Comparison of ENCODE assay signal across 1 fruit fly cellular context in the genomic region with DNA sequence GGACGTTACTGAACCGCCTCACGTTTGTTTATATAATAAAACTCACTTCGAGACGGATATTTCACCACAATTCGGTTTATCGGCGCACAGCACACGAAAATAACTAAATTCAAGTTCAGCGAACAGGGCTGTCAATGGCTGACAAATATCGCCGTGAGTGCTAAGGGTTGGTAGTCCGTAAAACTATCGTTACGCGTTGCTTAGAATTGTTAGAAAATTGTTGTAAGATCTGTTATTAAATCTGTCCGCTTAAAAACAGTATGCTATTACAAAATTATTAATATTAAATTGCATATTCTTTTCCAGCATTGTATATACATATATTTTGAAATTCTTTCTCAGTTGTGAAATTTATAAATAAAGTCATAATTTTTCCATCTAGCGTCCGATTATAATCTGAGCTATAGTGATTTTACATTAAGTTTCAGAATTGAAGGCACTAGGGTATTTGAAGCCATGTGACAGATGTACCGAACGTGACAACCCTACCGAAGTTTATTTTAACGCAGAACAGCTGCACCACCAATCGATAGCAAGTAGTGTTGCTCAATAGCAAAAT.
A peak's percentile ranks its signal among the peaks of the same experiment; 100 is the strongest.
TF ChIP-seq lines count a peak whose summit lies in the region.

A gene (minus strand): TSS at position 120 of the 559 bp plus-strand sequence.

TF ChIP-seq in whole organism, embryonic, 481 proteins besides CTCF, POLR2A, EP300 and RAD21 (continued from another document and continues in another):
- TF ChIP-seq CG15073 (GFP tag; optimal IDR thresholded peaks at IDR 0.05; lab: Kevin White, UChicago) (peak; percentile 18), HLH4C (GFP tag; IDR thresholded peaks at IDR 0.05; lab: Robert Waterston, UW; ENCODE audit: partially characterized antibody) (peak; percentile 69), psq (GFP tag; optimal IDR thresholded peaks at IDR 0.05; lab: Kevin White, UChicago) (peak; percentile 56), so (GFP tag; IDR thresholded peaks at IDR 0.05; lab: Robert Waterston, UW) (peak; percentile 32; the same call in 1 of the 3 replicates), Xbp1 (GFP tag; optimal IDR thresholded peaks at IDR 0.05; lab: Kevin White, UChicago) (peak; percentile 86), E2f2 (GFP tag; IDR thresholded peaks at IDR 0.05; lab: Robert Waterston, UW) (peak; percentile 43; the same call in 1 of the 2 replicates), Abd-B (GFP tag; optimal IDR thresholded peaks at IDR 0.05; lab: Kevin White, UChicago) (peak; percentile 82), bowl (GFP tag; IDR thresholded peaks at IDR 0.05; lab: Robert Waterston, UW) (no peak), CG3407 (GFP tag; optimal IDR thresholded peaks at IDR 0.05; lab: Kevin White, UChicago) (peak; percentile 68), Trl (optimal IDR thresholded peaks at IDR 0.05; lab: Kevin White, UChicago) (no peak), Trl (GFP tag; optimal IDR thresholded peaks at IDR 0.05; lab: Kevin White, UChicago) (peak; percentile 48), caup (GFP tag; optimal IDR thresholded peaks at IDR 0.05; lab: Kevin White, UChicago; ENCODE audit: severe bottlenecking) (peak; percentile 59), CG13296 (GFP tag; optimal IDR thresholded peaks at IDR 0.05; lab: Kevin White, UChicago) (peak; percentile 77), CG17328 (GFP tag; IDR thresholded peaks at IDR 0.05; lab: Robert Waterston, UW) (peak; percentile 48; the same call in 1 of the 2 replicates), Bdp1 (GFP tag; optimal IDR thresholded peaks at IDR 0.05; lab: Kevin White, UChicago) (peak; percentile 48), Mad (GFP tag; optimal IDR thresholded peaks at IDR 0.05; lab: Kevin White, UChicago) (peak; percentile 72), Hmr (GFP tag; optimal IDR thresholded peaks at IDR 0.05; lab: Kevin White, UChicago) (peak; percentile 84), emc (GFP tag; optimal IDR thresholded peaks at IDR 0.05; lab: Kevin White, UChicago) (peak; percentile 20), CG5245 (GFP tag; optimal IDR thresholded peaks at IDR 0.05; lab: Kevin White, UChicago) (peak; percentile 65), D19B (GFP tag; optimal IDR thresholded peaks at IDR 0.05; lab: Kevin White, UChicago) (peak; percentile 68), CG8765 (GFP tag; IDR thresholded peaks at IDR 0.05; lab: Robert Waterston, UW) (no peak), CG2678 (tag; optimal IDR thresholded peaks at IDR 0.05; lab: Kevin White, UChicago) (peak; percentile 89), grn (GFP tag; optimal IDR thresholded peaks at IDR 0.05; lab: Kevin White, UChicago) (peak; percentile 15), CG12155 (GFP tag; optimal IDR thresholded peaks at IDR 0.05; lab: Kevin White, UChicago) (peak; percentile 78), btn (GFP tag; optimal IDR thresholded peaks at IDR 0.05; lab: Kevin White, UChicago) (no peak), Dref (GFP tag; IDR thresholded peaks at IDR 0.05; lab: Robert Waterston, UW) (peak; percentile 49), Opbp (GFP tag; IDR thresholded peaks at IDR 0.05; lab: Robert Waterston, UW; ENCODE audit: partially characterized antibody) (peak; percentile 56; the same call in 2 of the 3 replicates), Camta (GFP tag; optimal IDR thresholded peaks at IDR 0.05; lab: Kevin White, UChicago) (peak; percentile 48), trh (GFP tag; optimal IDR thresholded peaks at IDR 0.05; lab: Kevin White, UChicago) (peak; percentile 73), nau (GFP tag; optimal IDR thresholded peaks at IDR 0.05; lab: Kevin White, UChicago) (peak; percentile 73), CG5180 (GFP tag; optimal IDR thresholded peaks at IDR 0.05; lab: Kevin White, UChicago) (peak; percentile 66), eyg (GFP tag; optimal IDR thresholded peaks at IDR 0.05; lab: Kevin White, UChicago) (no peak), Lim3 (GFP tag; IDR thresholded peaks at IDR 0.05; lab: Robert Waterston, UW) (no peak), CG10321 (GFP tag; IDR thresholded peaks at IDR 0.05; lab: Robert Waterston, UW) (no peak), gem (tag; optimal IDR thresholded peaks at IDR 0.05; lab: Kevin White, UChicago) (peak; percentile 90), tgo (GFP tag; IDR thresholded peaks at IDR 0.05; lab: Robert Waterston, UW) (peak; percentile 65), H15 (GFP tag; IDR thresholded peaks at IDR 0.05; lab: Robert Waterston, UW) (0 out of 3 replicates have a peak, but pooled peaks have one; percentile 31), CG6272 (GFP tag; IDR thresholded peaks at IDR 0.05; lab: Robert Waterston, UW) (peak; percentile 71), YL-1 (GFP tag; optimal IDR thresholded peaks at IDR 0.05; lab: Kevin White, UChicago) (peak; percentile 50), fd96Cb (tag; optimal IDR thresholded peaks at IDR 0.05; lab: Kevin White, UChicago) (peak; percentile 79), CG12769 (tag; optimal IDR thresholded peaks at IDR 0.05; lab: Kevin White, UChicago) (peak; percentile 39), sens-2 (GFP tag; IDR thresholded peaks at IDR 0.05; lab: Robert Waterston, UW) (no peak), CG10565 (GFP tag; optimal IDR thresholded peaks at IDR 0.05; lab: Kevin White, UChicago) (no peak), CG4707 (GFP tag; optimal IDR thresholded peaks at IDR 0.05; lab: Kevin White, UChicago) (peak; percentile 0), slou (GFP tag; optimal IDR thresholded peaks at IDR 0.05; lab: Kevin White, UChicago) (peak; percentile 85), shn (GFP tag; optimal IDR thresholded peaks at IDR 0.05; lab: Kevin White, UChicago) (peak; percentile 62), Blimp-1 (GFP tag; optimal IDR thresholded peaks at IDR 0.05; lab: Kevin White, UChicago) (peak; percentile 73), Awh (GFP tag; IDR thresholded peaks at IDR 0.05; lab: Robert Waterston, UW) (no peak), bsh (GFP tag; optimal IDR thresholded peaks at IDR 0.05; lab: Kevin White, UChicago) (peak; percentile 37 to 60), CG14860 (GFP tag; IDR thresholded peaks at IDR 0.05; lab: Robert Waterston, UW; ENCODE audit: partially characterized antibody) (peak; percentile 52; the same call in 2 of the 3 replicates), Hr39 (optimal IDR thresholded peaks at IDR 0.05; lab: Kevin White, UChicago) (no peak), Six4 (GFP tag; optimal IDR thresholded peaks at IDR 0.05; lab: Kevin White, UChicago) (peak; percentile 78), CG2875 (GFP tag; optimal IDR thresholded peaks at IDR 0.05; lab: Kevin White, UChicago) (peak; percentile 67), CG18011 (GFP tag; optimal IDR thresholded peaks at IDR 0.05; lab: Kevin White, UChicago) (peak; percentile 57), Xrp1 (GFP tag; IDR thresholded peaks at IDR 0.05; lab: Robert Waterston, UW) (peak; percentile 74), CG9932 (GFP tag; IDR thresholded peaks at IDR 0.05; lab: Robert Waterston, UW) (peak; percentile 86), CG10543 (GFP tag; optimal IDR thresholded peaks at IDR 0.05; lab: Kevin White, UChicago) (peak; percentile 90), ap (GFP tag; IDR thresholded peaks at IDR 0.05; lab: Robert Waterston, UW) (no peak), z (GFP tag; IDR thresholded peaks at IDR 0.05; lab: Robert Waterston, UW) (no peak), H2.0 (GFP tag; IDR thresholded peaks at IDR 0.05; lab: Robert Waterston, UW) (peak; percentile 15; the same call in 1 of the 2 replicates), CG9876 (GFP tag; optimal IDR thresholded peaks at IDR 0.05; lab: Kevin White, UChicago) (peak; percentile 57), dan (GFP tag; IDR thresholded peaks at IDR 0.05; lab: Robert Waterston, UW) (no peak), mld (GFP tag; IDR thresholded peaks at IDR 0.05; lab: Robert Waterston, UW; ENCODE audit: partially characterized antibody) (peak; percentile 64; the same call in 1 of the 3 replicates), Lpt (GFP tag; optimal IDR thresholded peaks at IDR 0.05; lab: Kevin White, UChicago) (no peak), inv (GFP tag; IDR thresholded peaks at IDR 0.05; lab: Robert Waterston, UW; ENCODE audit: partially characterized antibody) (peak; percentile 75), Dek (tag; optimal IDR thresholded peaks at IDR 0.05; lab: Kevin White, UChicago) (peak; percentile 72), CG32772 (GFP tag; IDR thresholded peaks at IDR 0.05; lab: Robert Waterston, UW) (peak; percentile 60; the same call in 1 of the 2 replicates), chm (GFP tag; IDR thresholded peaks at IDR 0.05; lab: Robert Waterston, UW) (0 out of 2 replicates have a peak, but pooled peaks have one; percentile 5), Aef1 (GFP tag; IDR thresholded peaks at IDR 0.05; lab: Robert Waterston, UW) (peak; percentile 69), Nf-YA (GFP tag; IDR thresholded peaks at IDR 0.05; lab: Robert Waterston, UW) (no peak), fd3F (GFP tag; optimal IDR thresholded peaks at IDR 0.05; lab: Kevin White, UChicago) (peak; percentile 63), CG2889 (GFP tag; IDR thresholded peaks at IDR 0.05; lab: Robert Waterston, UW) (0 out of 3 replicates have a peak, but pooled peaks have one; percentile 40), CG12236 (GFP tag; optimal IDR thresholded peaks at IDR 0.05; lab: Kevin White, UChicago) (peak; percentile 13), CG15514 (GFP tag; optimal IDR thresholded peaks at IDR 0.05; lab: Kevin White, UChicago) (peak; percentile 71), CG7839 (tag; optimal IDR thresholded peaks at IDR 0.05; lab: Kevin White, UChicago) (peak; percentile 84), cas (GFP tag; IDR thresholded peaks at IDR 0.05; lab: Robert Waterston, UW) (no peak), Hr51 (GFP tag; optimal IDR thresholded peaks at IDR 0.05; lab: Kevin White, UChicago) (peak; percentile 59 to 82), CG9727 (GFP tag; optimal IDR thresholded peaks at IDR 0.05; lab: Kevin White, UChicago) (peak; percentile 88), CG15011 (GFP tag; optimal IDR thresholded peaks at IDR 0.05; lab: Kevin White, UChicago) (peak; percentile 78), dysf (GFP tag; IDR thresholded peaks at IDR 0.05; lab: Robert Waterston, UW) (peak; percentile 81), sqz (GFP tag; optimal IDR thresholded peaks at IDR 0.05; lab: Kevin White, UChicago) (peak; percentile 75), CG8944 (GFP tag; optimal IDR thresholded peaks at IDR 0.05; lab: Kevin White, UChicago) (peak; percentile 47), nerfin-2 (GFP tag; IDR thresholded peaks at IDR 0.05; lab: Robert Waterston, UW; ENCODE audit: partially characterized antibody) (0 out of 2 replicates have a peak, but pooled peaks have one; percentile 45), B-H1 (GFP tag; IDR thresholded peaks at IDR 0.05; lab: Robert Waterston, UW) (peak; percentile 53; the same call in 2 of the 3 replicates), CG7786 (GFP tag; optimal IDR thresholded peaks at IDR 0.05; lab: Kevin White, UChicago) (peak; percentile 60), Dfd (GFP tag; optimal IDR thresholded peaks at IDR 0.05; lab: Kevin White, UChicago) (peak in 1 of 2 experiments; percentile 91), trem (tag; optimal IDR thresholded peaks at IDR 0.05; lab: Kevin White, UChicago) (peak; percentile 89), Gug (GFP tag; IDR thresholded peaks at IDR 0.05; lab: Robert Waterston, UW) (peak; percentile 80; the same call in 2 of the 4 replicates), CG11695 (GFP tag; IDR thresholded peaks at IDR 0.05; lab: Robert Waterston, UW) (peak; percentile 71; the same call in 2 of the 3 replicates), toy (GFP tag; IDR thresholded peaks at IDR 0.05; lab: Robert Waterston, UW) (no peak), fd102C (GFP tag; optimal IDR thresholded peaks at IDR 0.05; lab: Kevin White, UChicago) (no peak), HLHmδ (GFP tag; optimal IDR thresholded peaks at IDR 0.05; lab: Kevin White, UChicago) (no peak), ase (GFP tag; IDR thresholded peaks at IDR 0.05; lab: Robert Waterston, UW) (peak; percentile 55; the same call in 1 of the 3 replicates), rib (GFP tag; IDR thresholded peaks at IDR 0.05; lab: Robert Waterston, UW) (no peak), crc (GFP tag; optimal IDR thresholded peaks at IDR 0.05; lab: Kevin White, UChicago) (peak; percentile 47), CG12659 (GFP tag; optimal IDR thresholded peaks at IDR 0.05; lab: Kevin White, UChicago) (peak; percentile 89), CG4328 (GFP tag; optimal IDR thresholded peaks at IDR 0.05; lab: Kevin White, UChicago) (peak; percentile 81), CG17568 (GFP tag; optimal IDR thresholded peaks at IDR 0.05; lab: Kevin White, UChicago) (peak; percentile 56), cwo (GFP tag; optimal IDR thresholded peaks at IDR 0.05; lab: Kevin White, UChicago) (peak; percentile 70), odd (GFP tag; optimal IDR thresholded peaks at IDR 0.05; lab: Kevin White, UChicago) (peak; percentile 63), CG9817 (tag; optimal IDR thresholded peaks at IDR 0.05; lab: Kevin White, UChicago) (peak; percentile 83), wek (GFP tag; optimal IDR thresholded peaks at IDR 0.05; lab: Kevin White, UChicago) (no peak), CG6254 (GFP tag; optimal IDR thresholded peaks at IDR 0.05; lab: Kevin White, UChicago) (peak; percentile 43), crp (GFP tag; optimal IDR thresholded peaks at IDR 0.05; lab: Kevin White, UChicago) (peak; percentile 38 to 85), onecut (GFP tag; IDR thresholded peaks at IDR 0.05; lab: Robert Waterston, UW) (peak; percentile 86), CG16815 (GFP tag; optimal IDR thresholded peaks at IDR 0.05; lab: Kevin White, UChicago) (peak; percentile 83), CG7987 (GFP tag; optimal IDR thresholded peaks at IDR 0.05; lab: Kevin White, UChicago) (no peak), tll (GFP tag; optimal IDR thresholded peaks at IDR 0.05; lab: Kevin White, UChicago) (peak in 1 of 2 experiments; percentile 51), HmgD (GFP tag; optimal IDR thresholded peaks at IDR 0.05; lab: Kevin White, UChicago) (no peak), Hr3 (GFP tag; optimal IDR thresholded peaks at IDR 0.05; lab: Kevin White, UChicago) (peak; percentile 88), ems (GFP tag; optimal IDR thresholded peaks at IDR 0.05; lab: Kevin White, UChicago) (peak; percentile 67), CrebB (tag; optimal IDR thresholded peaks at IDR 0.05; lab: Kevin White, UChicago) (peak; percentile 22), CG14441 (GFP tag; IDR thresholded peaks at IDR 0.05; lab: Robert Waterston, UW) (peak; percentile 70), tup (GFP tag; optimal IDR thresholded peaks at IDR 0.05; lab: Kevin White, UChicago) (peak; percentile 23), NC2α (GFP tag; optimal IDR thresholded peaks at IDR 0.05; lab: Kevin White, UChicago) (no peak), Sox102F (GFP tag; optimal IDR thresholded peaks at IDR 0.05; lab: Kevin White, UChicago) (peak; percentile 78), Hand (GFP tag; optimal IDR thresholded peaks at IDR 0.05; lab: Kevin White, UChicago) (peak; percentile 78), Eip74EF (GFP tag; optimal IDR thresholded peaks at IDR 0.05; lab: Kevin White, UChicago) (peak in 1 of 2 experiments; percentile 51), Max (GFP tag; optimal IDR thresholded peaks at IDR 0.05; lab: Kevin White, UChicago) (peak; percentile 84), MESR4 (GFP tag; optimal IDR thresholded peaks at IDR 0.05; lab: Kevin White, UChicago) (no peak), Nf-YC (tag; optimal IDR thresholded peaks at IDR 0.05; lab: Kevin White, UChicago) (peak; percentile 84)
